Fruit fly (Drosophila melanogaster) whole organism, adult: ENCODE measurements around the gene CG18661.

Source experiments
- CG14711 ChIP-seq: fragments of 200-800 bp; sonication (Bioruptor generic); optimal IDR thresholded peaks from 2 replicates; lab custom pipeline; 2018; ENCODE audit warnings: missing biosample characterization, mild to moderate bottlenecking, missing genetic modification characterization, moderate library complexity
- CG5204 ChIP-seq: fragments of 200-800 bp; sonication (Bioruptor generic); optimal IDR thresholded peaks from 2 replicates; lab custom pipeline; 2016; ENCODE audit warnings: missing biosample characterization, missing genetic modification characterization
- CG7045 ChIP-seq: fragments of 200-800 bp; sonication (Bioruptor generic); optimal IDR thresholded peaks from 2 replicates; lab custom pipeline; 2017; ENCODE audit warnings: missing biosample characterization, mild to moderate bottlenecking, missing genetic modification characterization
- CG7101 ChIP-seq: fragments of 200-800 bp; sonication (Bioruptor generic); optimal IDR thresholded peaks from 2 replicates; lab custom pipeline; 2018; ENCODE audit warnings: missing biosample characterization, mild to moderate bottlenecking, missing genetic modification characterization, moderate library complexity
- Hr96 ChIP-seq: fragments of 200-800 bp; sonication (Bioruptor generic); optimal IDR thresholded peaks from 2 replicates; lab custom pipeline; 2016; ENCODE audit warnings: missing biosample characterization, missing genetic modification characterization
- bab1 ChIP-seq: fragments of 200-800 bp; sonication (Bioruptor generic); optimal IDR thresholded peaks from 3 replicates; lab custom pipeline; 2019; ENCODE audit warnings: missing biosample characterization, mild to moderate bottlenecking, missing genetic modification characterization, moderate library complexity
- cic ChIP-seq: fragments of 200-800 bp; sonication (Bioruptor generic); optimal IDR thresholded peaks from 2 replicates; lab custom pipeline; 2017; ENCODE audit warnings: missing biosample characterization, mild to moderate bottlenecking, missing genetic modification characterization, moderate library complexity
- cnc ChIP-seq, 2 experiments: fragments of >200 bp; optimal IDR thresholded peaks; 2 replicates each; lab custom pipeline; 2017

dm6 chr2L:9013968-9014367 lies 16.6 kb downstream of the CG18661 start, which contains the start of gene Rcd-1r:
- TF ChIP-seq cic (GFP tag; lab: Kevin White, UChicago) (no peak), CG14711 (no peak), Hr96 (GFP tag; lab: Kevin White, UChicago) (no peak), CG7045 (GFP tag; lab: Kevin White, UChicago) (no peak), cnc (optimal IDR thresholded peaks at IDR 0.05; lab: Kevin White, UChicago) (no peak), bab1 (GFP tag; lab: Kevin White, UChicago) (no peak), CG5204 (GFP tag; lab: Kevin White, UChicago) (no peak), CG7101 (no peak)
